Worm (Caenorhabditis elegans) whole organism, early embryonic: ENCODE measurements around the gene str-87.

Source experiments
- B0310.2 ChIP-seq: sonication (generic microtip); optimal IDR thresholded peaks from 2 replicates; lab custom pipeline; 2016; ENCODE audit warnings: mild to moderate bottlenecking, missing genetic modification characterization, missing compliant biosample characterization
- F13C5.2 ChIP-seq: sonication (generic microtip); optimal IDR thresholded peaks from 2 replicates; lab custom pipeline; 2017; ENCODE audit warnings: mild to moderate bottlenecking, missing genetic modification characterization, inconsistent platforms, missing compliant biosample characterization
- aly-1 ChIP-seq: sonication (generic microtip); optimal IDR thresholded peaks from 2 replicates; lab custom pipeline; 2016; ENCODE audit warnings: missing genetic modification characterization, missing compliant biosample characterization
- ama-1 ChIP-seq: fragments of 150-350 bp; optimal IDR thresholded peaks from 2 replicates; lab custom pipeline; 2014
- ceh-13 ChIP-seq: fragments of 200-800 bp; sonication (Bioruptor generic); optimal IDR thresholded peaks from 2 replicates; lab custom pipeline; 2018; ENCODE audit warnings: mild to moderate bottlenecking, missing genetic modification characterization, missing compliant biosample characterization
- ceh-36 ChIP-seq: sonication (generic microtip); optimal IDR thresholded peaks from 2 replicates; lab custom pipeline; 2016; ENCODE audit warnings: missing genetic modification characterization, inconsistent platforms, missing compliant biosample characterization
- ets-7 ChIP-seq: sonication (generic microtip); optimal IDR thresholded peaks from 2 replicates; lab custom pipeline; 2016; ENCODE audit warnings: missing genotype, missing genetic modification characterization, missing compliant biosample characterization
- flt-1 ChIP-seq: fragments of 200-800 bp; sonication (Bioruptor generic); IDR thresholded peaks from 2 replicates; pipeline ENCODE4 v1.3.6; 2022; ENCODE audit warnings: missing genetic modification characterization, missing compliant biosample characterization
- hmbx-1 ChIP-seq: sonication (generic microtip); optimal IDR thresholded peaks from 2 replicates; lab custom pipeline; 2016; ENCODE audit warnings: mild to moderate bottlenecking, missing genetic modification characterization, missing compliant biosample characterization
- hmg-4 ChIP-seq: fragments of 200-800 bp; sonication (Bioruptor generic); optimal IDR thresholded peaks from 2 replicates; lab custom pipeline; 2018; ENCODE audit warnings: mild to moderate bottlenecking, missing genetic modification characterization, missing compliant biosample characterization
- hnd-1 ChIP-seq: sonication (generic microtip); optimal IDR thresholded peaks from 2 replicates; lab custom pipeline; 2016; ENCODE audit warnings: missing genetic modification characterization, missing compliant biosample characterization
- pes-1 ChIP-seq: fragments of 200-800 bp; sonication (Bioruptor generic); IDR thresholded peaks from 2 replicates; pipeline ENCODE4 v1.3.6; 2022; ENCODE audit warnings: missing genetic modification reagents, missing genetic modification characterization, missing compliant biosample characterization
- scrt-1 ChIP-seq: fragments of 200-800 bp; sonication (Bioruptor generic); IDR thresholded peaks from 2 replicates; pipeline ENCODE4 v1.3.6; 2022; ENCODE audit warnings: missing genetic modification characterization, missing compliant biosample characterization
- sea-1 ChIP-seq: fragments of 200-800 bp; sonication (Bioruptor generic); conservative IDR thresholded peaks from 2 replicates; pipeline ENCODE4 v1.3.6; 2022; ENCODE audit warnings: missing genetic modification characterization, missing compliant biosample characterization
- tbx-11 ChIP-seq: fragments of 200-800 bp; sonication (Bioruptor generic); IDR thresholded peaks from 2 replicates; pipeline ENCODE4 v1.3.6; 2022; ENCODE audit warnings: missing genetic modification characterization, missing compliant biosample characterization
- tbx-37 ChIP-seq: fragments of 200-800 bp; sonication (Bioruptor generic); conservative IDR thresholded peaks from 2 replicates; pipeline ENCODE4 v1.3.6; 2022; ENCODE audit warnings: missing genetic modification reagents, missing genetic modification characterization, missing compliant biosample characterization
- tra-4 ChIP-seq: sonication (generic microtip); optimal IDR thresholded peaks from 2 replicates; lab custom pipeline; 2017; ENCODE audit warnings: missing genetic modification characterization, missing compliant biosample characterization

Gene str-87

DNA sequence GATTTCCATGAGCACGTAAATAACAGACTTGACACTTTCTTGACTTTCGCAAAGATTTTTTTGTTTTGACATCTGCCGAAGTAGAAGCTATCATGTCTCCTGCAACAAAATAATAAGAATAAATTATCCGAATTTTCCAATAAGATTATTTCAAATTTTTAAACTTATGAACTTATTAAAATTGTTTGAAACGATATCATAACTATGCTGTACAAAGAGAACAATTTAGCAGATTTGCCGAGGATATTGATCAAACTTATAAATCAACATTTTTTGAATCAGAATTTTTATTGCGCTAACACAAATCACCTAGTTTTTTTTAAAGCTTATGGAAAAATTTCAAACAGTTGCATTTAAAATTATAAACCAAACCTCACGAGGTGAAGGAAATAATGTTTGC lies 15.7 kb downstream of the str-87 start, which contains the start of gene nhr-195:
TSS of gene nhr-195 (minus strand) at position 101 of the 400 bp plus-strand sequence.
- no peak for TF ChIP-seq scrt-1 (GFP tag; lab: Robert Waterston, UW)
- no peak for TF ChIP-seq ceh-36
- no peak for TF ChIP-seq B0310.2 (tag; lab: Kevin White, UChicago)
- no peak for TF ChIP-seq hmg-4 (GFP tag; lab: Kevin White, UChicago)
- TF ChIP-seq ama-1: no peak
- TF ChIP-seq ceh-13: no peak
- TF ChIP-seq aly-1 (tag; lab: Kevin White, UChicago): no peak
- no peak for TF ChIP-seq hmbx-1 (tag; lab: Kevin White, UChicago)
- TF ChIP-seq sea-1 (GFP tag; lab: Robert Waterston, UW): no peak

DNA sequence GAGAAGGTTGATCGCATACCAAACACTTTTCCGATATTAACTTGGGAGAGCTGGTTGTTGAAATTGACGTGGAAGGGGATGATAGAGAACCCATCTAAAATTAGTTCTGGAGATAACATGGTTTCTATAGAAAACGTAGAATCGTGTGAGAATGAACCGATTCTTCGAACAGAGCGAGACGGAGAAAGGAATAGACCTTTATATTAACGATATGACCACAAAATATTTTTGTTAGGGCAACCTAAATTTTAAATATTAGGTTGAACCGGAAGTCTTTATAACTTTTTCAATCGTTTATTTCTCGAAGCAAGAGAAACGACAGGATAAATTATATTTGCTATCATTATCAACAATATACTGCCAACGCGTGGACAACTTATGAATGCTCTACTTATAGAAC lies 21.9 kb downstream of the str-87 start, which contains the start of gene nhr-219:
TSS of gene nhr-219 (minus strand) at position 101 of the 400 bp plus-strand sequence.
- no peak for TF ChIP-seq F13C5.2 (tag; lab: Kevin White, UChicago)
- TF ChIP-seq ceh-13: no peak
- no peak for TF ChIP-seq hmbx-1 (tag; lab: Kevin White, UChicago)
- TF ChIP-seq flt-1: no peak
- no peak for TF ChIP-seq pes-1 (GFP tag; lab: Robert Waterston, UW)
- no peak for TF ChIP-seq ceh-36
- no peak for TF ChIP-seq tbx-11 (GFP tag; lab: Robert Waterston, UW)
- TF ChIP-seq B0310.2 (tag; lab: Kevin White, UChicago): no peak
- TF ChIP-seq ets-7: no peak
- no peak for TF ChIP-seq hmg-4 (GFP tag; lab: Kevin White, UChicago)
- no peak for TF ChIP-seq hnd-1 (tag; lab: Kevin White, UChicago)
- TF ChIP-seq tbx-37: no peak
- TF ChIP-seq tra-4 (tag; lab: Kevin White, UChicago): no peak
- no peak for TF ChIP-seq scrt-1 (GFP tag; lab: Robert Waterston, UW)
- no peak for TF ChIP-seq aly-1 (tag; lab: Kevin White, UChicago)
- TF ChIP-seq ama-1: no peak
- TF ChIP-seq sea-1 (GFP tag; lab: Robert Waterston, UW): no peak

DNA sequence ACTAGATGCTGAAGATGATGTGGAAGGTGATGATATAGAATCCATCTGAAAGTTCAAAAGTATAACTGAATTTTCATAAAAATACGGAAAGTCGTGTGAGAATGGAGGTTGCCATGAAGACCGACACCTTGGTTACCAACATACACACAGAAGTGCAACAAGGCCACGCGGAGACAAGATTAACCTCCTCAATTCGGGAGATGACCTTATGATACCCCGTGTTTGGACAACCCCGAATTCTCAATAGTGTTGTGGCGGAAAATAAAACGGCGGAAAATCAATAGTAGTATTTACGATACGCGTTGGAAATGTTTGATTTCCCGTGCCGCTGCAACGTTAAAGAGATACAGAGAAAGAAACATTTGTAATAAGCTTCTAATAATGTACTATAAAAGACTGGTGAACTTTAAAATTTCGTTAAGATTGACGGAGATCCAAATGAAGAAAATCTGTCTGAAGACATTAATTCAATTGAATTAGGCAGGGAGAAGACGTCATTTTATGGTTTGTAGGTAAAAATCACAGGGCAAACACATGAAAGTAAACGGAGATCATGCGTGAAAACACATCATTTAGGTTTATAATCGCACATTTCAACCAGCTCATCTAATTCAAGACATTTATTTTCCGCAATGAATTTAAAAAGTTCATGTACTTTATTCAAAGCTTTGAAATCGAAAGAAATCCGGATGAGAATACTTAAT lies 23.8 kb downstream of the str-87 start, which contains the start of gene nhr-44:
TSS of gene nhr-44 (minus strand) at position 51 of the 704 bp plus-strand sequence.
- TF ChIP-seq hmbx-1 (tag; lab: Kevin White, UChicago): no peak
- TF ChIP-seq F13C5.2 (tag; lab: Kevin White, UChicago): no peak
- no peak for TF ChIP-seq ceh-13
- TF ChIP-seq ama-1: no peak
- TF ChIP-seq tbx-37: no peak

DNA sequence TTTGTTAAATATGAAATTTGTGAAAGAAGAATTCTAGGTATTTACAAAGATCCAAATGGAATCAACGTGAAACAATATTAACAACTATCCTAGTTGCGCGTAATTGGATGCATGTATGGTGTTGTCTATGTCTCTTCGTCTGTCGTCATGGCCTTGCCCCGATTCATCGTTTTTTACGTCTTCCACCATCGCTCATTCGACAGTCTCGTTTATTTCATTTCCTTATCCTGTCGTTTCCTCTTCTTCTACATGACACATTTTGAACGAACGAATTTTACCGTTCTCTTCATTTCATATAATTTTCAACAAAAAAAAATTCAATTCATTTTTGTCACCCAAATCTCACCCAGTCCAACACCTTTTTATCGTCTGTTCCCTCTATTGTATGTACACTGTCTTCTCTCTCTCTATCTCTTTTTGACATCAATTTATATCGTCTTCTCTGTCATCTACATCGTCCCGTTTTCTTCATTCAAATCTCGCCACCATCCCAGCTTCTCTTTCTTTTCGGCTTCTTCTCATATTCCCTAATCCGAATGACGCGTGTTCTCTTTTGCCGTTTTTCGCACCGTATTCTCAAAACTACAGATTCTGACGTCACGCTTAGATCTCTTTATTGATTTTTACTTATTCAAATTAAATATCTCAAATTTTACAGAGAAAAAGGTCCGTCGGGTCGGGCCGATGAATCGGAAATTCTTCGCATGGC lies 31.5 kb downstream of the str-87 start, which contains the start of gene ttc-17:
TSS of gene ttc-17 (plus strand) at position 659 of the 709 bp plus-strand sequence.
- TF ChIP-seq ama-1 (no peak), tra-4 (tag; lab: Kevin White, UChicago) (no peak), sea-1 (GFP tag; lab: Robert Waterston, UW) (no peak), hmbx-1 (tag; lab: Kevin White, UChicago) (no peak), ets-7 (no peak), hmg-4 (GFP tag; lab: Kevin White, UChicago) (no peak), flt-1 (no peak), aly-1 (tag; lab: Kevin White, UChicago) (no peak), pes-1 (GFP tag; lab: Robert Waterston, UW) (no peak), scrt-1 (GFP tag; lab: Robert Waterston, UW) (no peak), hnd-1 (tag; lab: Kevin White, UChicago) (no peak), ceh-13 (no peak), B0310.2 (tag; lab: Kevin White, UChicago) (no peak), tbx-11 (GFP tag; lab: Robert Waterston, UW) (no peak), F13C5.2 (tag; lab: Kevin White, UChicago) (no peak), ceh-36 (no peak)

ce11 chrV:8949873-8950272 lies 38.1 kb downstream of the str-87 start:
- TF ChIP-seq tbx-11 (GFP tag; lab: Robert Waterston, UW) (no peak), hmg-4 (GFP tag; lab: Kevin White, UChicago) (peak; percentile 19)

DNA sequence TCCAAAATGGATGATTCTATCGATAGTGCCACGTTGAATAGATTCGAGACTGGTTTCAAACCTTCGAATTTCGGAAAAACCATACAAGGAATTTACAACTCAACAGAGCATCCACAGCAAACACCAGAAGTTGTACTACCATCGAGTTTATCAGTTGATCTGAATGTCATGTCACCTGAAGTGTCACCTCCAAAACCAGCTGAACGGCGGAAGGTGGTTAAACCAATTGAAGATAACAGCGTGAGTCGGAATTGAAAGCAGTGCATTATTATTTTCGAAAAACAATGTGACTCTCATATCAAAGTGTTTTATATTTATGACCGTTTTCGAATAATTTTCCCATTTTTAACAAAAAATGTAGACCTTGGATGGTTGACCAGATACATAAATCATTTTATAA lies 39.0 kb downstream of the str-87 start:
- TF ChIP-seq ceh-13: no peak

DNA sequence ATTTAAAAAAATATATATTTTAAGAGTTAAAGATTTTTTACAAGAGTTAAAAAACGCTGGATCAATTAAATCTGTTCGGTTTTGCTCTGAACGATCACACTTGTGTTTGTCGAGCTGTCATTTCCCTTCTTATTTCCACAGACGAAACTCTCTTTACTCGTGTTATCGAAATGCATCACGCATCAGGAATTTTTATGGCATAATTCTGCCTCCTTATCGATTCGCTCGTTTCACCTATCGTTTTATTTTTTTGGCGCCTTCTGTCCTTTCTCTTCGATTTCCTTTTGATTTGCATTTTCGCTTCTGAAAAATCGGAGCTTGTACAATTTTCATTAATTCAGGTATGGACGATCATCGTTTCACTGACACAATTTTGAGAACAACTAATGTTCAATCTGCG lies 39.6 kb downstream of the str-87 start:
- TF ChIP-seq hmg-4 (GFP tag; lab: Kevin White, UChicago) (no peak), aly-1 (tag; lab: Kevin White, UChicago) (no peak), scrt-1 (GFP tag; lab: Robert Waterston, UW) (no peak)

DNA sequence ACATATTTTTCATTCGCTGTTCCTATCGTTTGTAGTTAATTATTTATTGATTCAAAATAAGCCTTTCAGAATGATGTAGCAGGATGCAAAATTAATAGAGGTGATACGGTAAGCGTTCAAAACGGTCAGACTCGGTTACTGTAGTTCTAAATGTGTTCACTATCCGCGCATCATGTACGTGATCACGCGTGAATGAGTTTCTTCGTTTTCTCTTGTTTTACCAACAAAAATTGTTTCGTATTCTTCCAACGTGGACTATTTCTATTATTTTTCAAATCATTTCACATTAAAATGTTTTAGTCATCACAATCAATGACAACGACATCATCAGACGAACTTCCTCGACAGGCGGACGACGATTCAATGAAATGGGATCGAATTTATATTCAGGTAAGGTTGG lies 40.5 kb downstream of the str-87 start, which contains the start of gene gck-1:
TSS of gene gck-1 (plus strand) at position 301 of the 400 bp plus-strand sequence.
- TF ChIP-seq hmbx-1 (tag; lab: Kevin White, UChicago) (no peak), hnd-1 (tag; lab: Kevin White, UChicago) (no peak), ama-1 (no peak), sea-1 (GFP tag; lab: Robert Waterston, UW) (no peak), flt-1 (no peak), ceh-13 (no peak), B0310.2 (tag; lab: Kevin White, UChicago) (no peak), scrt-1 (GFP tag; lab: Robert Waterston, UW) (no peak), pes-1 (GFP tag; lab: Robert Waterston, UW) (no peak), F13C5.2 (tag; lab: Kevin White, UChicago) (no peak), aly-1 (tag; lab: Kevin White, UChicago) (no peak), ceh-36 (no peak), hmg-4 (GFP tag; lab: Kevin White, UChicago) (no peak), tra-4 (tag; lab: Kevin White, UChicago) (no peak), tbx-37 (no peak), tbx-11 (GFP tag; lab: Robert Waterston, UW) (no peak), ets-7 (no peak)
